Worm (Caenorhabditis elegans) whole organism, young adult: ENCODE results near the gene exc-9.

Experiments used
- B0261.1 ChIP-seq: sonication (generic microtip); optimal IDR thresholded peaks from 2 replicates; lab custom pipeline; 2016; ENCODE audit warnings: mild to moderate bottlenecking, missing genetic modification characterization, moderate library complexity, missing compliant biosample characterization
- B0336.3 ChIP-seq: fragments of 200-800 bp; sonication (Bioruptor generic); IDR thresholded peaks from 2 replicates; pipeline ENCODE4 v1.3.6; 2022; ENCODE audit warnings: missing genetic modification characterization, missing compliant biosample characterization
- D2030.7 ChIP-seq: fragments of 200-800 bp; sonication (Bioruptor generic); IDR thresholded peaks from 2 replicates; pipeline ENCODE4 v1.3.6; 2022; ENCODE audit warnings: missing genetic modification reagents, missing genetic modification characterization, missing compliant biosample characterization
- F23B12.7 ChIP-seq: sonication (generic microtip); optimal IDR thresholded peaks from 2 replicates; lab custom pipeline; 2017; ENCODE audit warnings: missing genetic modification characterization, mild to moderate bottlenecking, missing compliant biosample characterization, antibody characterized with exemption, moderate library complexity; ENCODE audit not compliant: insufficient read depth
- F33H1.4 ChIP-seq: fragments of 200-800 bp; sonication (Bioruptor generic); IDR thresholded peaks from 2 replicates; pipeline ENCODE4 v1.3.6; 2022; ENCODE audit warnings: missing genetic modification reagents, missing genetic modification characterization, missing compliant biosample characterization
- F39B2.1 ChIP-seq: fragments of 200-800 bp; sonication (Bioruptor generic); IDR thresholded peaks from 2 replicates; pipeline ENCODE4 v1.3.6; 2022; ENCODE audit warnings: missing genetic modification reagents, missing genetic modification characterization, missing compliant biosample characterization
- F52B5.7 ChIP-seq: sonication (generic microtip); optimal IDR thresholded peaks from 2 replicates; lab custom pipeline; 2016; ENCODE audit warnings: mild to moderate bottlenecking, missing genetic modification characterization, missing compliant biosample characterization
- Y79H2A.3 ChIP-seq: fragments of 200-800 bp; sonication (Bioruptor generic); conservative IDR thresholded peaks from 2 replicates; pipeline ENCODE4 v1.3.6; 2022; ENCODE audit warnings: missing genetic modification reagents, missing genetic modification characterization, missing compliant biosample characterization
- ama-1 ChIP-seq, 3 experiments: fragments of 150-350 bp in 1 of 3; sonication (generic microtip) in 2 of 3; optimal IDR thresholded peaks; 2 replicates each; lab custom pipeline; 2014 to 2018; ENCODE audit warnings: missing biosample characterization in 2 of 3, missing genetic modification characterization in 2 of 3, missing genetic modification reagents in 2 of 3
- attf-5 ChIP-seq: fragments of 200-800 bp; sonication (Bioruptor generic); optimal IDR thresholded peaks from 2 replicates; lab custom pipeline; 2018; ENCODE audit warnings: mild to moderate bottlenecking, missing genetic modification characterization, missing compliant biosample characterization
- bed-2 ChIP-seq: fragments of 200-800 bp; sonication (Bioruptor generic); IDR thresholded peaks from 2 replicates; pipeline ENCODE4 v1.3.6; 2022; ENCODE audit warnings: missing genetic modification reagents, missing genetic modification characterization, missing compliant biosample characterization
- ceh-100 ChIP-seq: fragments of 200-800 bp; sonication (Bioruptor generic); IDR thresholded peaks from 2 replicates; pipeline ENCODE4 v1.3.6; 2022; ENCODE audit warnings: missing genetic modification reagents, missing genetic modification characterization, missing compliant biosample characterization
- ceh-40 ChIP-seq: fragments of 200-800 bp; sonication (Bioruptor generic); IDR thresholded peaks from 2 replicates; pipeline ENCODE4 v1.3.6; 2022; ENCODE audit warnings: missing genetic modification characterization, missing compliant biosample characterization
- ceh-91 ChIP-seq: fragments of 200-800 bp; sonication (Bioruptor generic); IDR thresholded peaks from 2 replicates; pipeline ENCODE4 v1.3.6; 2022; ENCODE audit warnings: missing genetic modification reagents, missing genetic modification characterization, missing compliant biosample characterization
- dpl-1 ChIP-seq: fragments of 150-350 bp; optimal IDR thresholded peaks from 2 replicates; lab custom pipeline; 2014; ENCODE audit warnings: missing biosample characterization, missing genetic modification reagents, missing genetic modification characterization
- efl-1 ChIP-seq: fragments of 150-350 bp; optimal IDR thresholded peaks from 2 replicates; lab custom pipeline; 2014; ENCODE audit warnings: missing biosample characterization, missing genetic modification reagents, missing genetic modification characterization
- gei-17 ChIP-seq: fragments of 200-800 bp; sonication (Bioruptor generic); optimal IDR thresholded peaks from 2 replicates; lab custom pipeline; 2018; ENCODE audit warnings: mild to moderate bottlenecking, missing genetic modification characterization, missing compliant biosample characterization
- hlh-12 ChIP-seq: sonication (generic microtip); optimal IDR thresholded peaks from 2 replicates; lab custom pipeline; 2016; ENCODE audit warnings: missing genetic modification characterization, missing compliant biosample characterization
- hlh-26 ChIP-seq: fragments of 200-800 bp; sonication (Bioruptor generic); conservative IDR thresholded peaks from 2 replicates; pipeline ENCODE4 v1.3.6; 2022; ENCODE audit warnings: missing genetic modification reagents, missing genetic modification characterization, missing compliant biosample characterization
- hmg-1.2 ChIP-seq: fragments of 200-800 bp; sonication (Bioruptor generic); IDR thresholded peaks from 2 replicates; pipeline ENCODE4 v1.3.6; 2022; ENCODE audit warnings: missing genetic modification reagents, missing genetic modification characterization, missing compliant biosample characterization
- hrde-1 ChIP-seq: sonication (generic microtip); optimal IDR thresholded peaks from 2 replicates; lab custom pipeline; 2016; ENCODE audit warnings: missing genetic modification characterization, mild to moderate bottlenecking, missing compliant biosample characterization, moderate library complexity, missing genotype, missing genetic modification reagents, borderline replicate concordance
- hsf-1 ChIP-seq: fragments of 200-800 bp; sonication (Bioruptor generic); IDR thresholded peaks from 2 replicates; pipeline ENCODE4 v1.3.6; 2022; ENCODE audit warnings: missing genetic modification reagents, missing genetic modification characterization, missing compliant biosample characterization
- let-607 ChIP-seq, 2 experiments: fragments of 200-800 bp in 1 of 2; sonication (Bioruptor generic) in 1 of 2; sonication (generic microtip) in 1 of 2; optimal IDR thresholded peaks; 2 replicates each; lab custom pipeline; 2016 to 2018; ENCODE audit warnings: mild to moderate bottlenecking in 2 of 2, missing compliant biosample characterization in 2 of 2, missing genetic modification characterization in 2 of 2, moderate library complexity in 2 of 2, missing genotype in 1 of 2
- lin-26 ChIP-seq: fragments of 200-800 bp; sonication (Bioruptor generic); IDR thresholded peaks from 2 replicates; pipeline ENCODE4 v1.3.6; 2022; ENCODE audit warnings: missing genetic modification reagents, missing genetic modification characterization, missing compliant biosample characterization
- lsl-1 ChIP-seq: fragments of 200-800 bp; sonication (Bioruptor generic); optimal IDR thresholded peaks from 2 replicates; lab custom pipeline; 2018; ENCODE audit warnings: mild to moderate bottlenecking, missing genetic modification characterization, moderate library complexity, missing compliant biosample characterization
- lsy-27 ChIP-seq: sonication (generic microtip); optimal IDR thresholded peaks from 2 replicates; lab custom pipeline; 2017; ENCODE audit warnings: missing genetic modification characterization, mild to moderate bottlenecking, missing compliant biosample characterization, antibody characterized with exemption, missing genotype, borderline replicate concordance; ENCODE audit not compliant: insufficient read depth
- madf-10 ChIP-seq: sonication (generic microtip); optimal IDR thresholded peaks from 2 replicates; lab custom pipeline; 2016; ENCODE audit warnings: mild to moderate bottlenecking, missing genetic modification characterization, missing compliant biosample characterization
- mcd-1 ChIP-seq: fragments of 200-800 bp; sonication (Bioruptor generic); IDR thresholded peaks from 2 replicates; pipeline ENCODE4 v1.3.6; 2022; ENCODE audit warnings: missing genetic modification reagents, missing genetic modification characterization, missing compliant biosample characterization
- mel-28 ChIP-seq: sonication (generic microtip); optimal IDR thresholded peaks from 2 replicates; lab custom pipeline; 2016; ENCODE audit warnings: borderline replicate concordance, mild to moderate bottlenecking, missing genetic modification characterization, missing compliant biosample characterization
- nfya-1 ChIP-seq: sonication (generic microtip); optimal IDR thresholded peaks from 2 replicates; lab custom pipeline; 2017; ENCODE audit warnings: antibody characterized with exemption, missing compliant biosample characterization, missing genetic modification characterization, borderline replicate concordance; ENCODE audit not compliant: insufficient read depth
- nhr-27 ChIP-seq: fragments of 200-800 bp; sonication (Bioruptor generic); optimal IDR thresholded peaks from 2 replicates; lab custom pipeline; 2018; ENCODE audit warnings: mild to moderate bottlenecking, missing genetic modification characterization, moderate library complexity, missing compliant biosample characterization
- pbrm-1 ChIP-seq: fragments of 200-800 bp; sonication (Bioruptor generic); IDR thresholded peaks from 2 replicates; pipeline ENCODE4 v1.3.6; 2022; ENCODE audit warnings: missing genetic modification reagents, missing genetic modification characterization, missing compliant biosample characterization
- pha-4 ChIP-seq: fragments of 150-350 bp; sonication (generic microtip); optimal IDR thresholded peaks from 2 replicates; lab custom pipeline; 2014; ENCODE audit warnings: missing biosample characterization, missing genetic modification reagents, missing genetic modification characterization
- rec-8 ChIP-seq, 2 experiments: sonication (generic microtip); optimal IDR thresholded peaks; 2 replicates each; lab custom pipeline; 2016; ENCODE audit warnings: mild to moderate bottlenecking in 2 of 2, missing genetic modification characterization in 2 of 2, missing genetic modification reagents in 2 of 2, missing genotype in 2 of 2, missing biosample characterization in 1 of 2, missing compliant biosample characterization in 1 of 2, moderate library complexity in 1 of 2
- rpc-1 ChIP-seq, 2 experiments: fragments of 150-350 bp in 1 of 2; sonication (generic microtip) in 1 of 2; optimal IDR thresholded peaks; 2 replicates each; lab custom pipeline; 2014 to 2018; ENCODE audit warnings: missing biosample characterization in 1 of 2, missing genetic modification characterization in 1 of 2, missing genetic modification reagents in 1 of 2, missing genotype in 1 of 2
- snpc-3.4 ChIP-seq: sonication (generic microtip); optimal IDR thresholded peaks from 2 replicates; lab custom pipeline; 2017; ENCODE audit warnings: missing genetic modification characterization, mild to moderate bottlenecking, missing compliant biosample characterization, antibody characterized with exemption, moderate library complexity, missing genotype, missing genetic modification reagents
- snpc-4 ChIP-seq, 5 experiments: fragments of 150-350 bp in 1 of 5; sonication (generic microtip) in 4 of 5; optimal IDR thresholded peaks; 2 replicates each; lab custom pipeline; 2014 to 2018; ENCODE audit warnings: missing genetic modification characterization in 5 of 5, missing biosample characterization in 3 of 5, antibody characterized with exemption in 2 of 5, mild to moderate bottlenecking in 2 of 5, missing compliant biosample characterization in 2 of 5, missing genotype in 2 of 5, moderate library complexity in 2 of 5, missing genetic modification reagents in 1 of 5
- somi-1 ChIP-seq: fragments of 200-800 bp; sonication (Bioruptor generic); optimal IDR thresholded peaks from 2 replicates; lab custom pipeline; 2018; ENCODE audit warnings: mild to moderate bottlenecking, missing genetic modification characterization, missing compliant biosample characterization
- sptf-2 ChIP-seq: fragments of 200-800 bp; sonication (Bioruptor generic); optimal IDR thresholded peaks from 2 replicates; lab custom pipeline; 2018; ENCODE audit warnings: mild to moderate bottlenecking, missing genetic modification characterization, missing compliant biosample characterization
- zfh-2 ChIP-seq: fragments of 200-800 bp; sonication (Bioruptor generic); conservative IDR thresholded peaks from 2 replicates; pipeline ENCODE4 v1.3.6; 2022; ENCODE audit warnings: missing genetic modification reagents, missing genetic modification characterization, missing compliant biosample characterization
- ztf-22 ChIP-seq: fragments of 200-800 bp; sonication (Bioruptor generic); optimal IDR thresholded peaks from 2 replicates; lab custom pipeline; 2018; ENCODE audit warnings: mild to moderate bottlenecking, missing genetic modification characterization, moderate library complexity, missing compliant biosample characterization
- ztf-25 ChIP-seq: fragments of 200-800 bp; sonication (Bioruptor generic); IDR thresholded peaks from 2 replicates; pipeline ENCODE4 v1.3.6; 2022; ENCODE audit warnings: missing genetic modification reagents, missing genetic modification characterization, missing compliant biosample characterization

The exc-9 gene

ce11 chrIV:7940919-7941318 lies at the start of gene exc-9:
Gene exc-9, minus strand, starts transcription at chrIV:7941019.
- no peak for TF ChIP-seq let-607 (tag; optimal IDR thresholded peaks at IDR 0.05; lab: Kevin White, UChicago)
- TF ChIP-seq hlh-26, result no peak
- no peak for TF ChIP-seq lsy-27 (tag; lab: Kevin White, UChicago)
- no peak for TF ChIP-seq ceh-91
- no peak for TF ChIP-seq dpl-1
- no peak for TF ChIP-seq zfh-2 (GFP tag; lab: Robert Waterston, UW)
- TF ChIP-seq pha-4 (tag; lab: Kevin White, UChicago), result no peak
- no peak for TF ChIP-seq madf-10 (tag; lab: Kevin White, UChicago)
- no peak for TF ChIP-seq rpc-1 (optimal IDR thresholded peaks at IDR 0.05; lab: Kevin White, UChicago)
- TF ChIP-seq rpc-1 (tag; optimal IDR thresholded peaks at IDR 0.05; lab: Kevin White, UChicago), result no peak
- no peak for TF ChIP-seq pbrm-1 (GFP tag; lab: Robert Waterston, UW)
- no peak for TF ChIP-seq snpc-4 (GFP tag; optimal IDR thresholded peaks at IDR 0.05; lab: Kevin White, UChicago)
- TF ChIP-seq snpc-4 (tag; optimal IDR thresholded peaks at IDR 0.05; lab: Kevin White, UChicago), result no peak
- TF ChIP-seq hlh-12 (tag; lab: Kevin White, UChicago), result no peak
- TF ChIP-seq mel-28 (tag; lab: Kevin White, UChicago), result no peak
- TF ChIP-seq ceh-100 (GFP tag; lab: Robert Waterston, UW), result no peak
- TF ChIP-seq F23B12.7 (tag; lab: Kevin White, UChicago), result no peak

DNA sequence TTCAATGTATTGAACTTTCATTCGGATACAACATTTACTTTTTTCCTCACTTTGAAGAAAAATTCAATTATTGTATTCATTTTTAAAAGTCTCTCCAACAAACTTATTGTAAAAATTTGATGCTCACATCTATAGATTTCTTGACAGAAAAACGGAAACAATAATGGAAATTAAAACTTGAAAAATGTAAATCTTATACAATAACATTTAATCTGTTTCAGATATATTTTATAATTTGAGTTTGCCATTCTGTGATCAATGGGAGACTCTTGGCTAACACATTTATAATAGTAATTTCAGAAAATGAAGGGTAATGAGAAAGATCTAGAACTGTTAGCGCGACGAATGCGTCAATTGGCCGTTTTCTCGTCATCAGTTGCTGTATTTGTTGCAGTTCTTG lies 47.6 kb upstream of the exc-9 start, which contains the start of gene col-115:
Gene col-115, plus strand, starts transcription at position 301 of the 400 bp plus-strand sequence.
- TF ChIP-seq mcd-1 (GFP tag; lab: Robert Waterston, UW), result no peak
- TF ChIP-seq hsf-1, result no peak

DNA sequence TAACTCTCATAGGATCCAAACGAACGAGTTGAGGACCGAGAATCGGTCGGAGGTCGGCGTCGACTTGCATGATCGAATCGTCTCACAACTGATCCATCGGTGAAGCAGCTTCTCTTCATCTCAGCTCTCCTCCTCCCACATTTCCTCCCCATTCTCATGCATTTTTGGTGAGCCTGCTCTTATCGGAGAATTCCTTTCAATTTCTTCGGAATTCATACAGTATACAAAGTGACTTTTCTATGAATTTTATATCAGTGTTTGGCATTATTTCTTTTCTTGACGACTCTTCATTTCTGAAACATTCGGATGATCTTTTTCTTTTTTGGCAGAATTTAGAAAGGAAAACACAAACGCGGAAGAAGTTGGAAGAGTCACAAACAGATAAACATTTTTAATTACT lies 46.3 kb upstream of the exc-9 start, which contains the start of gene mec-17:
Gene mec-17, minus strand, starts transcription at position 101 of the 400 bp plus-strand sequence.
- no peak for TF ChIP-seq nhr-27
- no peak for TF ChIP-seq ama-1 (optimal IDR thresholded peaks at IDR 0.05; lab: Kevin White, UChicago)
- TF ChIP-seq ama-1 (GFP tag; optimal IDR thresholded peaks at IDR 0.05; lab: Kevin White, UChicago), result no peak
- no peak for TF ChIP-seq pha-4 (tag; lab: Kevin White, UChicago)
- no peak for TF ChIP-seq sptf-2 (GFP tag; lab: Kevin White, UChicago)
- TF ChIP-seq ceh-40 (GFP tag; lab: Robert Waterston, UW), result no peak
- TF ChIP-seq nfya-1, result no peak
- no peak for TF ChIP-seq ztf-25
- TF ChIP-seq bed-2 (GFP tag; lab: Robert Waterston, UW), result no peak
- TF ChIP-seq B0261.1 (tag; lab: Kevin White, UChicago), result no peak
- no peak for TF ChIP-seq somi-1 (GFP tag; lab: Kevin White, UChicago)
- no peak for TF ChIP-seq lin-26
- TF ChIP-seq Y79H2A.3 (GFP tag; lab: Robert Waterston, UW), result no peak

DNA sequence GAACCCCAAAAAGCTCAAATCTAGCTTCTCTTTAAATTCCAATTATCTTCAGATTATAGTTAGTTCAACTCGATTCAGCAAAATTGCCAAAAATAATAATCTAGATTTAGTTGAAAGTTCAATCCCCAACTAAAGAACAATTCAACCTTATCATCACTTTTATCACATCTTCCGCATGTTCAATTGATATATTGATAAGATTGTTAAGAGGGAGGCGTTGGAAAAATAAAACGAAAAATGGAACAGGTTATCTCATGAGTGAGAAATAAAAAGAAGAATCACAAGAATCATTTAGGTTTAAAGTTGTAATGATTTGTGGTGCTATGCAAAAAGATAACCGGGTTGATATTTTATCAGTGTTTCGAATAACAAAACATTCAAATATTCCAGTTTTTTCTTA lies 44.9 kb upstream of the exc-9 start:
- no peak for TF ChIP-seq F39B2.1
- TF ChIP-seq bed-2 (GFP tag; lab: Robert Waterston, UW), result no peak
- no peak for TF ChIP-seq efl-1
- TF ChIP-seq snpc-3.4, result no peak
- TF ChIP-seq attf-5 (GFP tag; lab: Kevin White, UChicago), result no peak
- TF ChIP-seq ceh-91, result no peak
- TF ChIP-seq B0336.3 (GFP tag; lab: Robert Waterston, UW), result no peak
- no peak for TF ChIP-seq rec-8 (tag; optimal IDR thresholded peaks at IDR 0.05; lab: Kevin White, UChicago)
- no peak for TF ChIP-seq F33H1.4 (GFP tag; lab: Robert Waterston, UW)
- TF ChIP-seq hrde-1, result no peak
- TF ChIP-seq ztf-22 (GFP tag; lab: Kevin White, UChicago), result no peak
- TF ChIP-seq D2030.7 (GFP tag; lab: Robert Waterston, UW), result no peak
- TF ChIP-seq F52B5.7 (tag; lab: Kevin White, UChicago), result no peak
- no peak for TF ChIP-seq sptf-2 (GFP tag; lab: Kevin White, UChicago)
- TF ChIP-seq gei-17 (GFP tag; lab: Kevin White, UChicago), result no peak
- TF ChIP-seq lsl-1 (GFP tag; lab: Kevin White, UChicago), result no peak
- TF ChIP-seq hmg-1.2, result no peak
